Worm (Caenorhabditis elegans): Measurements from ENCODE around the gene F40E12.1.

DNA sequence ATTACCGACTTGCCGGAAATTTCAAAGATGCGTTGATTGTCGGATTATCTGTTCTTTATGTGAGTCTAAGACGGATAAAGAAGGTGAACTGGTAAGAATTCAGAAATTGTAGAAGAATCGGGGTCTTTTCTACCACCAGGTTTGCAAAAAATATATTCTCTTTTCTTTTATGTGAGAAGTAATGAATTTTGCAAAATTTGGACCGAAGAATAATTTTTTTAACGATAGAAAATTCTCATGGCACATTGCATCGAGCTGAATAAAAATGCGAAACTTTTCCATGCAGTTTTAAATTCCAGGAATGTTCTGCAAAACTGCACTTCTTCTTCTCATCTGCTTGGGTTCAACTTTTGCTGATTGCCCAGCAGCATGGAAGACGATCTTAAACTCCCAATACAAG, 44.4 kb upstream of the F40E12.1 start, which contains the start of gene clec-130:
- no peak for TF ChIP-seq pqm-1 (tag; optimal IDR thresholded peaks at IDR 0.05)
- no peak for TF ChIP-seq snpc-4 (tag; optimal IDR thresholded peaks at IDR 0.05)
- TF ChIP-seq nfya-1 (tag; optimal IDR thresholded peaks at IDR 0.05; ENCODE audit: insufficient read depth) = no peak
- no peak for TF ChIP-seq egl-27 (tag; optimal IDR thresholded peaks at IDR 0.05)
- no peak for TF ChIP-seq ama-1 (optimal IDR thresholded peaks at IDR 0.05)
- TF ChIP-seq nhr-23 (tag; optimal IDR thresholded peaks at IDR 0.05) = no peak
- TF ChIP-seq unc-39 (tag; optimal IDR thresholded peaks at IDR 0.05) = no peak
- no peak for TF ChIP-seq lin-39 (tag; optimal IDR thresholded peaks at IDR 0.05)
- TF ChIP-seq ceh-82 (tag; optimal IDR thresholded peaks at IDR 0.05) = no peak
- no peak for TF ChIP-seq fkh-10 (GFP tag; optimal IDR thresholded peaks at IDR 0.05)

All from whole organism, L3 larva.